Worm (Caenorhabditis elegans) whole organism, early embryonic: Measurements from ENCODE around the gene Y17G7B.8.

Experiments
- B0310.2 ChIP-seq: sonication (generic microtip); optimal IDR thresholded peaks from 2 replicates; lab custom pipeline; 2016; ENCODE audit warnings: mild to moderate bottlenecking, missing genetic modification characterization, missing compliant biosample characterization
- aly-1 ChIP-seq: sonication (generic microtip); optimal IDR thresholded peaks from 2 replicates; lab custom pipeline; 2016; ENCODE audit warnings: missing genetic modification characterization, missing compliant biosample characterization
- hnd-1 ChIP-seq: sonication (generic microtip); optimal IDR thresholded peaks from 2 replicates; lab custom pipeline; 2016; ENCODE audit warnings: missing genetic modification characterization, missing compliant biosample characterization

DNA sequence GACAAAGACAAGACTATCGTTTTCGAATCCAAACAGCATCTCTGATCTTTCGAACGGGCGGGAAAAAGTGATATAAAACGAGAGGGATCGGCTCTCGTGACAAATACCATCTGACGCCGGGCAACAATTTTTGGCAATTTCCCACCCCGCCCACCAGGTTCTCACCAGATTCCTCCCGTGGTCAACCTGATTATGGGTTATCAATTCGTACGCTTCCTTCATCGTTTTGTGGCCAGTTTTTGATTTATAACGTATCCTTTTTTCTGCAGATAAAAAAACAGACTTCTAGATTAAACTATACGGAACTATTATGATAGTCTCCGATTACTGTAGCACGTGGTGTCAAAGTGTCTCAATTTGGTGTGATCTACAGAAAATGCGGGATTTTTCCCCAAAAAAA lies 25.4 kb upstream of the Y17G7B.8 start:
- TF ChIP-seq B0310.2 (tag; lab: Kevin White, UChicago) (no peak), hnd-1 (tag; lab: Kevin White, UChicago) (no peak), aly-1 (tag; lab: Kevin White, UChicago) (no peak)
